Worm (Caenorhabditis elegans) whole organism, L4 larva: ENCODE measurements around the gene srx-59.

Experiments used
- aly-2 ChIP-seq: sonication (generic microtip); optimal IDR thresholded peaks from 2 replicates; lab custom pipeline; 2018; ENCODE audit warnings: missing biosample characterization, missing genetic modification characterization
- cey-2 ChIP-seq: sonication (generic microtip); optimal IDR thresholded peaks from 3 replicates; lab custom pipeline; 2017; ENCODE audit warnings: missing genetic modification characterization, mild to moderate bottlenecking, missing compliant biosample characterization, antibody characterized with exemption, borderline replicate concordance; ENCODE audit not compliant: insufficient read depth
- daf-8 ChIP-seq: fragments of 200-800 bp; sonication (Bioruptor generic); IDR thresholded peaks from 2 replicates; pipeline ENCODE4 v1.3.6; 2022; ENCODE audit warnings: missing genetic modification characterization, missing compliant biosample characterization
- hlh-30 ChIP-seq: sonication (generic microtip); optimal IDR thresholded peaks from 2 replicates; lab custom pipeline; 2017; ENCODE audit warnings: antibody characterized with exemption, mild to moderate bottlenecking, missing genetic modification characterization, missing compliant biosample characterization; ENCODE audit not compliant: insufficient read depth
- jun-1 ChIP-seq: fragments of 150-350 bp; optimal IDR thresholded peaks from 2 replicates; lab custom pipeline; 2014; ENCODE audit warnings: missing biosample characterization, missing genetic modification reagents, missing genetic modification characterization
- madf-5 ChIP-seq, 2 experiments: fragments of 200-800 bp; sonication (Bioruptor generic); IDR thresholded peaks; 2 replicates each; pipeline ENCODE4 v1.3.6; 2022; ENCODE audit warnings: missing compliant biosample characterization in 2 of 2, missing genetic modification characterization in 2 of 2
- nhr-77 ChIP-seq: fragments of 150-350 bp; optimal IDR thresholded peaks from 2 replicates; lab custom pipeline; 2014; ENCODE audit warnings: missing biosample characterization, missing genetic modification characterization

- no peak for TF ChIP-seq aly-2 (tag; lab: Kevin White, UChicago)
- TF ChIP-seq madf-5 (GFP tag; IDR thresholded peaks at IDR 0.05; lab: Robert Waterston, UW) = no peak
- no peak for TF ChIP-seq jun-1 (tag; lab: Kevin White, UChicago)
- TF ChIP-seq nhr-77 (tag; lab: Kevin White, UChicago) = no peak
- no peak for TF ChIP-seq cey-2 (tag; lab: Kevin White, UChicago)
- no peak for TF ChIP-seq daf-8 (GFP tag; lab: Robert Waterston, UW)
- TF ChIP-seq hlh-30 (tag; lab: Kevin White, UChicago) = peak; percentile 39
Measured at ce11 chrV:6998303-6998884, 26.7 kb downstream of the srx-59 start, which contains the start of gene nhr-42.
